Fruit fly (Drosophila melanogaster): ENCODE measurements around the gene CG34302.

Gene CG34302

DNA sequence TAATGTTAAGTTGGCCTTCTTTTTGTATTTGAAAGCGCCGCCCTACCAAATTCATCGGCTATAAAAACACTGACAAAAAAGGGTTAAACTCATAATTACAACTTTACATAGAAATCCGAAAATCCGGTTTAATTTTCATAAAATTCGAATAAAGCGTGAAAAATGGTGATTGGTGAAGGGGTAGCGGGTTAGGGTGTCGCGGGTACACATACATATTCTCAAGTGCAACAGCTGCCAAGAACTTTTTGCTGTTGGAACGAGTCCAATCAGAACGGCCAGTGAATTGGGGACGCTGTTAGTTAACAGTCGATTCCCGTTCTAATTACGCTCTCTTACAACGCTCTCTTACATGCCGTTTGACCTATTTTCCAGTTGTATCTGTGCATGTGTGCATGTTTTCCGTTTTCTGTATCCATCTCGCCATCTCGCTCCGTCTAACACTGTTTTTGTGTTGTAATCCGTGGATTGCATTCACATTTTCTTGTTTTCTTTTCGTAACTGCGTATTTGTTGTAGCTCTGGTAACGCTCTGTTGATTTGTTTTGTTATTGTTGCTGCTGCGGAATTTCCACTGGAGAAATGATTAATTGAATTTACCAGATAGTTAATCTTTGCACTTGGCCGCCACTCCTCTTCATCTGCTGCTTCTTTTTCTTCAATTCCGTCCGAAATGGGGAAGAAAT lies 48.7 kb upstream of the CG34302 start (continued):
- TF ChIP-seq CG11247 (GFP tag; IDR thresholded peaks at IDR 0.05): no peak
- TF ChIP-seq sna (GFP tag; IDR thresholded peaks at IDR 0.05; ENCODE audit: partially characterized antibody): no peak
- no peak for TF ChIP-seq Fer2 (tag; optimal IDR thresholded peaks at IDR 0.05)
- no peak for TF ChIP-seq CG30020 (tag; optimal IDR thresholded peaks at IDR 0.05)
- TF ChIP-seq abd-A (tag; optimal IDR thresholded peaks at IDR 0.05): peak; percentile 85
- peak in 1 of 2 experiments; percentile 32 for TF ChIP-seq crp (GFP tag; optimal IDR thresholded peaks at IDR 0.05)
- no peak for TF ChIP-seq br (optimal IDR thresholded peaks at IDR 0.05)
- peak; percentile 61 for TF ChIP-seq nerfin-1 (tag; optimal IDR thresholded peaks at IDR 0.05)
- TF ChIP-seq CG9817 (tag; optimal IDR thresholded peaks at IDR 0.05): no peak
- peak; percentile 63 for TF ChIP-seq Rfx (GFP tag; IDR thresholded peaks at IDR 0.05)
- TF ChIP-seq Mes4 (GFP tag; optimal IDR thresholded peaks at IDR 0.05): no peak
- no peak for TF ChIP-seq CG17186 (GFP tag; optimal IDR thresholded peaks at IDR 0.05)
- no peak for TF ChIP-seq Spps (tag; optimal IDR thresholded peaks at IDR 0.05)
- no peak for TF ChIP-seq CG16813 (GFP tag; IDR thresholded peaks at IDR 0.05; ENCODE audit: partially characterized antibody)
- no peak for TF ChIP-seq zfh2 (GFP tag; optimal IDR thresholded peaks at IDR 0.05)
- TF ChIP-seq CG13894 (tag; optimal IDR thresholded peaks at IDR 0.05): no peak
- TF ChIP-seq Pdp1 (GFP tag; optimal IDR thresholded peaks at IDR 0.05): peak in 1 of 2 experiments; percentile 59
- TF ChIP-seq pnt (GFP tag; optimal IDR thresholded peaks at IDR 0.05): no peak
- TF ChIP-seq CG3407 (GFP tag; optimal IDR thresholded peaks at IDR 0.05): no peak
- TF ChIP-seq CG4424 (GFP tag; optimal IDR thresholded peaks at IDR 0.05): no peak
- no peak for TF ChIP-seq Hr39 (optimal IDR thresholded peaks at IDR 0.05)
- TF ChIP-seq ac (GFP tag; optimal IDR thresholded peaks at IDR 0.05): no peak
- peak; percentile 25 for TF ChIP-seq CG5180 (GFP tag; optimal IDR thresholded peaks at IDR 0.05)
- TF ChIP-seq CG12744 (GFP tag; optimal IDR thresholded peaks at IDR 0.05): no peak
- TF ChIP-seq slou (GFP tag; optimal IDR thresholded peaks at IDR 0.05): no peak
- TF ChIP-seq MTF-1 (GFP tag; optimal IDR thresholded peaks at IDR 0.05; ENCODE audit: borderline replicate concordance): no peak
- TF ChIP-seq CG9609 (GFP tag; optimal IDR thresholded peaks at IDR 0.05): no peak
- TF ChIP-seq vvl (GFP tag; IDR thresholded peaks at IDR 0.05): no peak; the same call in 1 of the 2 replicates
- TF ChIP-seq Sry-δ (GFP tag; optimal IDR thresholded peaks at IDR 0.05): no peak
- TF ChIP-seq CG1832 (GFP tag; optimal IDR thresholded peaks at IDR 0.05): no peak
- TF ChIP-seq Xrp1 (GFP tag; IDR thresholded peaks at IDR 0.05): no peak
- peak; percentile 83 to 97 for TF ChIP-seq insv (GFP tag; optimal IDR thresholded peaks at IDR 0.05)
- TF ChIP-seq Chrac-16 (GFP tag; optimal IDR thresholded peaks at IDR 0.05): no peak
- TF ChIP-seq CG17912 (GFP tag; optimal IDR thresholded peaks at IDR 0.05): no peak
- no peak for TF ChIP-seq CG9215 (GFP tag; IDR thresholded peaks at IDR 0.05)
- no peak for TF ChIP-seq wdn (GFP tag; IDR thresholded peaks at IDR 0.05)
- no peak for TF ChIP-seq sr (GFP tag; IDR thresholded peaks at IDR 0.05)
- TF ChIP-seq amos (GFP tag; IDR thresholded peaks at IDR 0.05; ENCODE audit: partially characterized antibody): no peak
- no peak for TF ChIP-seq Opbp (GFP tag; IDR thresholded peaks at IDR 0.05; ENCODE audit: partially characterized antibody)
- no peak for TF ChIP-seq tio (GFP tag; optimal IDR thresholded peaks at IDR 0.05)
- TF ChIP-seq Oaz (GFP tag; IDR thresholded peaks at IDR 0.05): no peak
- TF ChIP-seq CG10366 (GFP tag; IDR thresholded peaks at IDR 0.05): no peak
- TF ChIP-seq unpg (GFP tag; optimal IDR thresholded peaks at IDR 0.05): peak; percentile 44
- TF ChIP-seq gsb-n (tag; optimal IDR thresholded peaks at IDR 0.05): peak; percentile 34
- TF ChIP-seq tll (GFP tag; optimal IDR thresholded peaks at IDR 0.05): no peak
- TF ChIP-seq Hr3 (GFP tag; optimal IDR thresholded peaks at IDR 0.05): peak; percentile 52
- TF ChIP-seq kni (GFP tag; optimal IDR thresholded peaks at IDR 0.05): peak; percentile 95
- no peak for TF ChIP-seq stwl (tag; optimal IDR thresholded peaks at IDR 0.05)
- no peak for TF ChIP-seq HLH54F (GFP tag; optimal IDR thresholded peaks at IDR 0.05)
- no peak for TF ChIP-seq CG1792 (GFP tag; optimal IDR thresholded peaks at IDR 0.05)

All from whole organism, embryonic.